Worm (Caenorhabditis elegans) whole organism, L4 larva: Measurements from ENCODE around the gene F52E1.2.

Experiments used
- ceh-82 ChIP-seq: sonication (generic microtip); optimal IDR thresholded peaks from 2 replicates; lab custom pipeline; 2017; ENCODE audit warnings: missing biosample characterization, missing genetic modification characterization
- ces-1 ChIP-seq: fragments of 150-350 bp; sonication (generic microtip); optimal IDR thresholded peaks from 4 replicates; lab custom pipeline; 2014; ENCODE audit warnings: missing biosample characterization, missing genetic modification reagents, missing genetic modification characterization
- dve-1 ChIP-seq: sonication (generic microtip); optimal IDR thresholded peaks from 2 replicates; lab custom pipeline; 2017; ENCODE audit warnings: antibody characterized with exemption, mild to moderate bottlenecking, missing genetic modification characterization, missing compliant biosample characterization; ENCODE audit not compliant: insufficient read depth
- fkh-10 ChIP-seq: fragments of 150-350 bp; optimal IDR thresholded peaks from 2 replicates; lab custom pipeline; 2014; ENCODE audit warnings: missing biosample characterization, missing genetic modification reagents, missing genetic modification characterization
- jun-1 ChIP-seq: fragments of 150-350 bp; optimal IDR thresholded peaks from 2 replicates; lab custom pipeline; 2014; ENCODE audit warnings: missing biosample characterization, missing genetic modification reagents, missing genetic modification characterization
- lsy-2 ChIP-seq, 2 experiments: fragments of 150-350 bp in 1 of 2; sonication (generic microtip) in 1 of 2; optimal IDR thresholded peaks; 2 replicates each; lab custom pipeline; 2014 to 2017; ENCODE audit warnings: missing biosample characterization in 2 of 2, missing genetic modification characterization in 2 of 2
- mdt-29 ChIP-seq: fragments of 200-800 bp; sonication (Bioruptor generic); IDR thresholded peaks from 2 replicates; pipeline ENCODE4 v1.3.6; 2022; ENCODE audit warnings: missing genetic modification reagents, missing genetic modification characterization, missing compliant biosample characterization
- nhr-237 ChIP-seq: sonication (generic microtip); optimal IDR thresholded peaks from 2 replicates; lab custom pipeline; 2017; ENCODE audit warnings: missing biosample characterization, missing genetic modification characterization
- set-16 ChIP-seq: fragments of 200-800 bp; sonication (Bioruptor generic); IDR thresholded peaks from 2 replicates; pipeline ENCODE4 v1.3.6; 2022; ENCODE audit warnings: missing genetic modification reagents, missing genetic modification characterization, missing compliant biosample characterization
- snpc-4 ChIP-seq: fragments of 150-350 bp; optimal IDR thresholded peaks from 2 replicates; lab custom pipeline; 2014; ENCODE audit warnings: missing biosample characterization, missing genetic modification characterization
- zip-2 ChIP-seq: fragments of 150-350 bp; optimal IDR thresholded peaks from 2 replicates; lab custom pipeline; 2014; ENCODE audit warnings: missing biosample characterization, missing genetic modification characterization

DNA sequence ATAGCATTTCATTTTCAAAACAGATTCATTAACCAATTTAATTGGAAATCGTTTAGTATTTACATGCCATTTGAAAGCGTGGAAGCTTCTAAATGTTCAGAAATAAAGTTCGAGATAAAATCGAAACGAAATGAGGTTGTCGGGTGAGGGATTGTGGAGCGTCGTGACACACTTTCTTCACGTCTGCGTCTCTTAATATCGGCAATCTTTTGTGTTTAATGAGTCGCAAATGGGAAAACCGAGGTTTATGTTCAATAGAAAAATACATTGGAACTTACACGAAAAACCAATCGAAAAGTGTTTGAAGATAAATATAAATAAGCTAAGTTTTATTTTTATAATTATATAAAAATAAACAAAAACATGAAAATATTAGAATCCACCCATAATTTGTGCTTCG, 50.4 kb downstream of the F52E1.2 start:
- TF ChIP-seq mdt-29 (GFP tag; lab: Robert Waterston, UW) (no peak), fkh-10 (GFP tag; lab: Kevin White, UChicago) (no peak), set-16 (GFP tag; lab: Robert Waterston, UW) (no peak), ceh-82 (tag; lab: Kevin White, UChicago) (no peak), snpc-4 (tag; lab: Kevin White, UChicago) (no peak), ces-1 (GFP tag; lab: Kevin White, UChicago) (no peak), lsy-2 (tag; optimal IDR thresholded peaks at IDR 0.05; lab: Kevin White, UChicago) (peak in 1 of 2 experiments; percentile 17), zip-2 (tag; lab: Kevin White, UChicago) (no peak), dve-1 (tag; lab: Kevin White, UChicago) (peak; percentile 8), jun-1 (tag; lab: Kevin White, UChicago) (no peak), nhr-237 (tag; lab: Kevin White, UChicago) (no peak)
